Worm (Caenorhabditis elegans) whole organism, young adult: Measurements from ENCODE around the gene F44G4.5.

Experiments used
- B0261.1 ChIP-seq: sonication (generic microtip); optimal IDR thresholded peaks from 2 replicates; lab custom pipeline; 2016; ENCODE audit warnings: mild to moderate bottlenecking, missing genetic modification characterization, moderate library complexity, missing compliant biosample characterization
- C06A6.2 ChIP-seq: fragments of 200-800 bp; sonication (Bioruptor generic); conservative IDR thresholded peaks from 2 replicates; pipeline ENCODE4 v1.3.6; 2022; ENCODE audit warnings: missing genetic modification characterization, missing compliant biosample characterization
- F10E7.11 ChIP-seq: sonication (generic microtip); optimal IDR thresholded peaks from 2 replicates; lab custom pipeline; 2017; ENCODE audit warnings: mild to moderate bottlenecking, missing genetic modification characterization, moderate library complexity, missing compliant biosample characterization
- F33H1.4 ChIP-seq: fragments of 200-800 bp; sonication (Bioruptor generic); IDR thresholded peaks from 2 replicates; pipeline ENCODE4 v1.3.6; 2022; ENCODE audit warnings: missing genetic modification reagents, missing genetic modification characterization, missing compliant biosample characterization
- F37B4.10 ChIP-seq: fragments of 200-800 bp; sonication (Bioruptor generic); IDR thresholded peaks from 2 replicates; pipeline ENCODE4 v1.3.6; 2022; ENCODE audit warnings: missing genetic modification characterization, missing compliant biosample characterization
- F49E8.2 ChIP-seq: sonication (generic microtip); optimal IDR thresholded peaks from 3 replicates; lab custom pipeline; 2017; ENCODE audit warnings: missing genetic modification characterization, mild to moderate bottlenecking, missing compliant biosample characterization, antibody characterized with exemption, moderate library complexity; ENCODE audit not compliant: insufficient read depth
- K11D2.4 ChIP-seq: fragments of 200-800 bp; sonication (Bioruptor generic); IDR thresholded peaks from 2 replicates; pipeline ENCODE4 v1.3.6; 2022; ENCODE audit warnings: missing genetic modification reagents, missing genetic modification characterization, missing compliant biosample characterization
- K12H6.12 ChIP-seq: fragments of 200-800 bp; sonication (Bioruptor generic); optimal IDR thresholded peaks from 2 replicates; lab custom pipeline; 2018; ENCODE audit warnings: mild to moderate bottlenecking, missing genetic modification characterization, missing compliant biosample characterization
- T07F8.4 ChIP-seq: sonication (generic microtip); optimal IDR thresholded peaks from 2 replicates; lab custom pipeline; 2016; ENCODE audit warnings: mild to moderate bottlenecking, missing genetic modification characterization, moderate library complexity, missing compliant biosample characterization
- Y53F4B.3 ChIP-seq: fragments of 200-800 bp; sonication (Bioruptor generic); IDR thresholded peaks from 2 replicates; pipeline ENCODE4 v1.3.6; 2022; ENCODE audit warnings: missing genetic modification reagents, missing genetic modification characterization, missing compliant biosample characterization
- Y95B8A.8 ChIP-seq: fragments of 200-800 bp; sonication (Bioruptor generic); IDR thresholded peaks from 2 replicates; pipeline ENCODE4 v1.3.6; 2022; ENCODE audit warnings: missing genetic modification reagents, missing genetic modification characterization, missing compliant biosample characterization
- aptf-3 ChIP-seq: fragments of 200-800 bp; sonication (Bioruptor generic); IDR thresholded peaks from 2 replicates; pipeline ENCODE4 v1.3.6; 2022; ENCODE audit warnings: missing genetic modification characterization, missing compliant biosample characterization
- attf-3 ChIP-seq: fragments of 200-800 bp; sonication (Bioruptor generic); conservative IDR thresholded peaks from 2 replicates; pipeline ENCODE4 v1.3.6; 2022; ENCODE audit warnings: missing genetic modification reagents, missing genetic modification characterization, missing compliant biosample characterization
- cebp-1 ChIP-seq, 2 experiments: fragments of 200-800 bp in 1 of 2; sonication (Bioruptor generic) in 1 of 2; sonication (generic microtip) in 1 of 2; IDR thresholded peaks in 1 of 2; optimal IDR thresholded peaks in 1 of 2; 2 replicates each; pipeline versions ENCODE4 v1.3.6 to Lab custom; 2017 to 2022; ENCODE audit warnings: missing compliant biosample characterization in 2 of 2, missing genetic modification characterization in 2 of 2, mild to moderate bottlenecking in 1 of 2, missing genetic modification reagents in 1 of 2, moderate library complexity in 1 of 2
- cebp-2 ChIP-seq: fragments of 200-800 bp; sonication (Bioruptor generic); IDR thresholded peaks from 2 replicates; pipeline ENCODE4 v1.3.6; 2022; ENCODE audit warnings: missing genetic modification characterization, missing compliant biosample characterization
- ceh-27 ChIP-seq: fragments of 200-800 bp; sonication (Bioruptor generic); optimal IDR thresholded peaks from 2 replicates; lab custom pipeline; 2018; ENCODE audit warnings: mild to moderate bottlenecking, missing genetic modification characterization, moderate library complexity, missing compliant biosample characterization
- ceh-79 ChIP-seq: sonication (generic microtip); optimal IDR thresholded peaks from 2 replicates; lab custom pipeline; 2017; ENCODE audit warnings: mild to moderate bottlenecking, missing genetic modification characterization, missing compliant biosample characterization
- chd-7 ChIP-seq: sonication (generic microtip); optimal IDR thresholded peaks from 2 replicates; lab custom pipeline; 2016; ENCODE audit warnings: mild to moderate bottlenecking, missing genetic modification characterization, moderate library complexity, missing compliant biosample characterization
- dox-1 ChIP-seq: fragments of 200-800 bp; sonication (Bioruptor generic); IDR thresholded peaks from 2 replicates; pipeline ENCODE4 v1.3.6; 2022; ENCODE audit warnings: missing genetic modification reagents, missing genetic modification characterization, missing compliant biosample characterization
- efl-1 ChIP-seq: fragments of 150-350 bp; optimal IDR thresholded peaks from 2 replicates; lab custom pipeline; 2014; ENCODE audit warnings: missing biosample characterization, missing genetic modification reagents, missing genetic modification characterization
- egrh-3 ChIP-seq: fragments of 200-800 bp; sonication (Bioruptor generic); IDR thresholded peaks from 2 replicates; pipeline ENCODE4 v1.3.6; 2022; ENCODE audit warnings: missing genetic modification reagents, missing genetic modification characterization, missing compliant biosample characterization
- ekl-4 ChIP-seq: fragments of 200-800 bp; sonication (Bioruptor generic); IDR thresholded peaks from 2 replicates; pipeline ENCODE4 v1.3.6; 2022; ENCODE audit warnings: missing genetic modification reagents, missing genetic modification characterization, missing compliant biosample characterization
- hmg-1.2 ChIP-seq: fragments of 200-800 bp; sonication (Bioruptor generic); IDR thresholded peaks from 2 replicates; pipeline ENCODE4 v1.3.6; 2022; ENCODE audit warnings: missing genetic modification reagents, missing genetic modification characterization, missing compliant biosample characterization
- hrde-1 ChIP-seq: sonication (generic microtip); optimal IDR thresholded peaks from 2 replicates; lab custom pipeline; 2016; ENCODE audit warnings: missing genetic modification characterization, mild to moderate bottlenecking, missing compliant biosample characterization, moderate library complexity, missing genotype, missing genetic modification reagents, borderline replicate concordance
- lin-26 ChIP-seq: fragments of 200-800 bp; sonication (Bioruptor generic); IDR thresholded peaks from 2 replicates; pipeline ENCODE4 v1.3.6; 2022; ENCODE audit warnings: missing genetic modification reagents, missing genetic modification characterization, missing compliant biosample characterization
- madf-3 ChIP-seq: fragments of 200-800 bp; sonication (Bioruptor generic); IDR thresholded peaks from 2 replicates; pipeline ENCODE4 v1.3.6; 2022; ENCODE audit warnings: missing genetic modification reagents, missing genetic modification characterization, missing compliant biosample characterization
- mcd-1 ChIP-seq: fragments of 200-800 bp; sonication (Bioruptor generic); IDR thresholded peaks from 2 replicates; pipeline ENCODE4 v1.3.6; 2022; ENCODE audit warnings: missing genetic modification reagents, missing genetic modification characterization, missing compliant biosample characterization
- mel-28 ChIP-seq: sonication (generic microtip); optimal IDR thresholded peaks from 2 replicates; lab custom pipeline; 2016; ENCODE audit warnings: borderline replicate concordance, mild to moderate bottlenecking, missing genetic modification characterization, missing compliant biosample characterization
- nfya-1 ChIP-seq: sonication (generic microtip); optimal IDR thresholded peaks from 2 replicates; lab custom pipeline; 2017; ENCODE audit warnings: antibody characterized with exemption, missing compliant biosample characterization, missing genetic modification characterization, borderline replicate concordance; ENCODE audit not compliant: insufficient read depth
- nfya-2 ChIP-seq: fragments of 200-800 bp; sonication (Bioruptor generic); IDR thresholded peaks from 2 replicates; pipeline ENCODE4 v1.3.6; 2022; ENCODE audit warnings: missing genetic modification reagents, missing genetic modification characterization, missing compliant biosample characterization
- rcor-1 ChIP-seq: fragments of 200-800 bp; sonication (Bioruptor generic); IDR thresholded peaks from 2 replicates; pipeline ENCODE4 v1.3.6; 2022; ENCODE audit warnings: missing genetic modification reagents, missing genetic modification characterization, missing compliant biosample characterization
- rec-8 ChIP-seq, 2 experiments: sonication (generic microtip); optimal IDR thresholded peaks; 2 replicates each; lab custom pipeline; 2016; ENCODE audit warnings: mild to moderate bottlenecking in 2 of 2, missing genetic modification characterization in 2 of 2, missing genetic modification reagents in 2 of 2, missing genotype in 2 of 2, missing biosample characterization in 1 of 2, missing compliant biosample characterization in 1 of 2, moderate library complexity in 1 of 2
- sdz-38 ChIP-seq: sonication (generic microtip); optimal IDR thresholded peaks from 2 replicates; lab custom pipeline; 2016; ENCODE audit warnings: missing genotype, missing genetic modification characterization, missing compliant biosample characterization
- snpc-1.1 ChIP-seq: sonication (generic microtip); optimal IDR thresholded peaks from 2 replicates; lab custom pipeline; 2017; ENCODE audit warnings: missing genetic modification characterization, mild to moderate bottlenecking, missing compliant biosample characterization, antibody characterized with exemption, moderate library complexity, missing genotype, missing genetic modification reagents; ENCODE audit not compliant: insufficient read depth
- snpc-4 ChIP-seq, 5 experiments: fragments of 150-350 bp in 1 of 5; sonication (generic microtip) in 4 of 5; optimal IDR thresholded peaks; 2 replicates each; lab custom pipeline; 2014 to 2018; ENCODE audit warnings: missing genetic modification characterization in 5 of 5, missing biosample characterization in 3 of 5, antibody characterized with exemption in 2 of 5, mild to moderate bottlenecking in 2 of 5, missing compliant biosample characterization in 2 of 5, missing genotype in 2 of 5, moderate library complexity in 2 of 5, missing genetic modification reagents in 1 of 5
- sptf-2 ChIP-seq: fragments of 200-800 bp; sonication (Bioruptor generic); optimal IDR thresholded peaks from 2 replicates; lab custom pipeline; 2018; ENCODE audit warnings: mild to moderate bottlenecking, missing genetic modification characterization, missing compliant biosample characterization
- zfh-2 ChIP-seq: fragments of 200-800 bp; sonication (Bioruptor generic); conservative IDR thresholded peaks from 2 replicates; pipeline ENCODE4 v1.3.6; 2022; ENCODE audit warnings: missing genetic modification reagents, missing genetic modification characterization, missing compliant biosample characterization
- ztf-22 ChIP-seq: fragments of 200-800 bp; sonication (Bioruptor generic); optimal IDR thresholded peaks from 2 replicates; lab custom pipeline; 2018; ENCODE audit warnings: mild to moderate bottlenecking, missing genetic modification characterization, moderate library complexity, missing compliant biosample characterization
- ztf-26 ChIP-seq: sonication (generic microtip); optimal IDR thresholded peaks from 2 replicates; lab custom pipeline; 2017; ENCODE audit warnings: missing genetic modification characterization, missing compliant biosample characterization
- ztf-28 ChIP-seq: fragments of 200-800 bp; sonication (Bioruptor generic); IDR thresholded peaks from 2 replicates; pipeline ENCODE4 v1.3.6; 2022; ENCODE audit warnings: missing genetic modification reagents, missing genetic modification characterization, missing compliant biosample characterization
- ztf-6 ChIP-seq: fragments of 200-800 bp; sonication (Bioruptor generic); IDR thresholded peaks from 2 replicates; pipeline ENCODE4 v1.3.6; 2022; ENCODE audit warnings: missing genetic modification reagents, missing genetic modification characterization, missing compliant biosample characterization

F44G4.5 gene

DNA sequence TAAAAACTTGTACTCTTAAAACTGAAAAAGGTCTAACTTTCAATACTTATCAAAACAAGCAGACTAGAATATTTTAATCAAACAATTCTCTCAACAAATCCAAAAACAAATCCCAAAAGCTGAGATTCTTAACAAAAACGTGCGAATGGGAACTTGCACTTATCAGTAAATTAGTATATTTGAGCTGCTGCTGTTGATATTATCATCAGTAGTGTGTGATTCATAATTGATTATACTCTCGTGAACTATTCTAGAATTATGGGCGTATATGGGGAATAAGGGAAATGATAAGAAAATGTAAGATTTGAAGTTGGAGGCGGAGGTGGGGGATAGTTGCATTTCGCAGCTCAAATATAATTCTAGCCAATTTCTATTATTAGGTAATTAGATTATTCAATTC is 14.0 kb upstream of the F44G4.5 start:
- TF ChIP-seq rec-8 (tag; optimal IDR thresholded peaks at IDR 0.05; lab: Kevin White, UChicago) = no peak
- no peak for TF ChIP-seq nfya-2 (GFP tag; lab: Robert Waterston, UW)
- TF ChIP-seq ceh-79 (tag; lab: Kevin White, UChicago) = no peak
- TF ChIP-seq Y95B8A.8 = no peak
- no peak for TF ChIP-seq K11D2.4 (GFP tag; lab: Robert Waterston, UW)
- no peak for TF ChIP-seq mel-28 (tag; lab: Kevin White, UChicago)
- TF ChIP-seq, all 124 proteins: peak for 0

DNA sequence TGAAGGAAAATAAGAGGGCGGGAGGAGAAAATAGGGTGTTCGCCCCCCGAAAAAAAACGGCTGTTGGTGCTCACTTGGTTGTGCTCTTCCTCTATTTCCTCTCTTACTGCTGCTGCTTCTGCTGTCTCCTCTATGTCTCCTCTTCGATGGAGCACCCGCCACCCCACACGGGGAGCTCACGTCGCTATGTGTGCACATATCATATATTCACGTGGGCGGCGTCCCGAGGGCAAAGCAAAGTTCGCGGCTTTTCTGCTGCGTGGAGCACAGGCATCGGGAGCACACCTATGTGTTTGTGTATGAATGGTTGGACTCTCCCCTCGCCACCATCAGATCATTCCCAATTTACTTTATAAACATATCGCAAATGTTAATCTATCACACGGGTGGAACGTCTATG is 13.1 kb upstream of the F44G4.5 start:
- TF ChIP-seq attf-3 = no peak
- no peak for TF ChIP-seq sptf-2 (GFP tag; lab: Kevin White, UChicago)
- TF ChIP-seq hrde-1 = no peak
- no peak for TF ChIP-seq sdz-38 (tag; lab: Kevin White, UChicago)
- TF ChIP-seq efl-1 (GFP tag; lab: Kevin White, UChicago) = no peak
- no peak for TF ChIP-seq Y53F4B.3 (GFP tag; lab: Robert Waterston, UW)
- peak; percentile 93 for TF ChIP-seq zfh-2 (GFP tag; lab: Robert Waterston, UW)
- TF ChIP-seq ztf-26 (tag; lab: Kevin White, UChicago) = no peak
- peak; percentile 55 for TF ChIP-seq K12H6.12 (tag; lab: Kevin White, UChicago)
- 0 out of 2 replicates have a peak, but pooled peaks have one; percentile 19 for TF ChIP-seq hmg-1.2
- no peak for TF ChIP-seq F10E7.11
- no peak for TF ChIP-seq B0261.1 (tag; lab: Kevin White, UChicago)
- no peak for TF ChIP-seq F37B4.10
- TF ChIP-seq ceh-27 (GFP tag; lab: Kevin White, UChicago) = peak; percentile 31
- TF ChIP-seq snpc-4 (GFP tag; optimal IDR thresholded peaks at IDR 0.05; lab: Kevin White, UChicago) = no peak
- TF ChIP-seq snpc-4 (tag; optimal IDR thresholded peaks at IDR 0.05; lab: Kevin White, UChicago) = no peak
- TF ChIP-seq cebp-2 (GFP tag; lab: Robert Waterston, UW) = no peak
- TF ChIP-seq ekl-4 (GFP tag; lab: Robert Waterston, UW) = no peak
- TF ChIP-seq cebp-1 (GFP tag; IDR thresholded peaks at IDR 0.05; lab: Robert Waterston, UW) = no peak
- no peak for TF ChIP-seq cebp-1 (tag; optimal IDR thresholded peaks at IDR 0.05; lab: Kevin White, UChicago)
- no peak; the same call in 1 of the 2 replicates for TF ChIP-seq ztf-28 (GFP tag; lab: Robert Waterston, UW)
- no peak for TF ChIP-seq T07F8.4
- TF ChIP-seq mcd-1 (GFP tag; lab: Robert Waterston, UW) = 0 out of 2 replicates have a peak, but pooled peaks have one; percentile 40
- TF ChIP-seq nfya-1 (tag; lab: Kevin White, UChicago) = no peak
- TF ChIP-seq F33H1.4 (GFP tag; lab: Robert Waterston, UW) = no peak
- 0 out of 2 replicates have a peak, but pooled peaks have one; percentile 4 for TF ChIP-seq ztf-6 (GFP tag; lab: Robert Waterston, UW)
- TF ChIP-seq chd-7 (tag; lab: Kevin White, UChicago) = peak; percentile 36
- TF ChIP-seq nfya-2 (GFP tag; lab: Robert Waterston, UW) = no peak
- TF ChIP-seq egrh-3 (GFP tag; lab: Robert Waterston, UW) = peak; percentile 38; the same call in 1 of the 2 replicates
- peak; percentile 41; the same call in 1 of the 2 replicates for TF ChIP-seq dox-1 (GFP tag; lab: Robert Waterston, UW)
- TF ChIP-seq F49E8.2 (tag; lab: Kevin White, UChicago) = no peak
- TF ChIP-seq madf-3 (GFP tag; lab: Robert Waterston, UW) = no peak
- TF ChIP-seq aptf-3 (GFP tag; lab: Robert Waterston, UW) = no peak
- TF ChIP-seq lin-26 (GFP tag; lab: Robert Waterston, UW) = no peak
- no peak for TF ChIP-seq ztf-22 (GFP tag; lab: Kevin White, UChicago)
- no peak for TF ChIP-seq rcor-1 (GFP tag; lab: Robert Waterston, UW)
- no peak for TF ChIP-seq C06A6.2
- no peak for TF ChIP-seq snpc-1.1 (tag; lab: Kevin White, UChicago)
- TF ChIP-seq, all 124 proteins: peak for 9
